Fruit fly (Drosophila melanogaster) whole organism, wandering third instar larva: Measurements from ENCODE around the gene FeCH.

ENCODE experiments used
- Dif ChIP-seq: fragments of 200-275, 200-300 bp; sonication (Bioruptor generic); optimal IDR thresholded peaks from 2 replicates; lab custom pipeline; 2018; ENCODE audit warnings: missing biosample characterization, missing genetic modification characterization; ENCODE audit not compliant: partially characterized antibody
- Hnf4 ChIP-seq: fragments of 200-800 bp; sonication (Bioruptor generic); optimal IDR thresholded peaks from 2 replicates; lab custom pipeline; 2016; ENCODE audit warnings: missing biosample characterization, mild to moderate bottlenecking, missing genetic modification characterization
- Hr78 ChIP-seq: fragments of >200 bp; optimal IDR thresholded peaks from 2 replicates; lab custom pipeline; 2017; ENCODE audit warnings: missing biosample characterization, missing genetic modification characterization
- Myc ChIP-seq: fragments of >200 bp; optimal IDR thresholded peaks from 2 replicates; lab custom pipeline; 2017
- Vsx2 ChIP-seq: fragments of 200-300, 225-300 bp; sonication (Bioruptor generic); optimal IDR thresholded peaks from 2 replicates; lab custom pipeline; 2018; ENCODE audit warnings: missing biosample characterization, missing genetic modification characterization; ENCODE audit not compliant: partially characterized antibody
- h ChIP-seq: fragments of 200-800 bp; sonication (Bioruptor generic); optimal IDR thresholded peaks from 3 replicates; lab custom pipeline; 2016; ENCODE audit warnings: missing biosample characterization, mild to moderate bottlenecking, missing genetic modification characterization
- jim ChIP-seq: fragments of 175-275, 200-325 bp; sonication (Bioruptor generic); optimal IDR thresholded peaks from 2 replicates; lab custom pipeline; 2016; ENCODE audit warnings: missing biosample characterization, mild to moderate bottlenecking, missing genetic modification characterization

DNA sequence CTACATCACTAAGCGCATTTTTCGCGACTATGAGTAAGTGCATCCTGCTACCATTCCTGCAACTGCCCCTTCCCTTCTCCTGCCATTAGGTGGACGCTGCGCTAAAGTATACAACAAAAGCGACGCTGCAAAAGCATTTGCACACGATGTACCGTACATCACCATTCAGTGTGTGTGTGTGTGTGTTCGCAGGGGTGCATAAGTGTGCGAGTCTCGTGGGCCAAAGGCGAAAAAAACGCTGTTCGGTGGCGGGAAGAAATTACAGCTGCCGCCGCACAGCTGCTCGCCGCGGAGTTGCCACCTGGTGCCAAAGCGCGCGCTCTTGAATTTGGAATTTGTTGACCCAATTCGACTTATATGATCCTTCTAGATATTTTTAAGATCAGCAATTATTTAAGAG lies 17.6 kb downstream of the FeCH start:
- TF ChIP-seq Dif (no peak), Hnf4 (GFP tag; lab: Kevin White, UChicago) (no peak), jim (GFP tag; lab: Kevin White, UChicago) (no peak), h (GFP tag; lab: Kevin White, UChicago) (no peak), Myc (lab: Kevin White, UChicago) (no peak), Hr78 (no peak), Vsx2 (GFP tag; lab: Kevin White, UChicago) (no peak)
